Fruit fly (Drosophila melanogaster) whole organism, embryonic: Measurements from ENCODE around the gene Ms.

Experiments
- Blimp-1 ChIP-seq: fragments of 200-800 bp; sonication (Bioruptor generic); optimal IDR thresholded peaks from 3 replicates; lab custom pipeline; 2018; ENCODE audit warnings: missing biosample characterization, missing genetic modification characterization, mild to moderate bottlenecking, moderate library complexity, missing genetic modification reagents
- CG11504 ChIP-seq: fragments of 200-800 bp; sonication (Bioruptor generic); optimal IDR thresholded peaks from 3 replicates; lab custom pipeline; 2019; ENCODE audit warnings: missing biosample characterization, mild to moderate bottlenecking, missing genetic modification characterization, moderate library complexity
- CG11723 ChIP-seq: fragments of 200-800 bp; sonication (Bioruptor generic); optimal IDR thresholded peaks from 2 replicates; lab custom pipeline; 2017; ENCODE audit warnings: missing biosample characterization, mild to moderate bottlenecking, missing genetic modification characterization
- CG12236 ChIP-seq: fragments of 200-800 bp; sonication (Bioruptor generic); optimal IDR thresholded peaks from 2 replicates; lab custom pipeline; 2016; ENCODE audit warnings: missing biosample characterization, missing genetic modification characterization
- CG12391 ChIP-seq: fragments of 200-800 bp; sonication (Bioruptor generic); optimal IDR thresholded peaks from 3 replicates; lab custom pipeline; 2018; ENCODE audit warnings: missing biosample characterization, mild to moderate bottlenecking, missing genetic modification characterization, moderate library complexity
- CG17186 ChIP-seq: fragments of 200-800 bp; sonication (Bioruptor generic); optimal IDR thresholded peaks from 3 replicates; lab custom pipeline; 2017; ENCODE audit warnings: missing biosample characterization, missing genetic modification reagents, missing genetic modification characterization
- CG17359 ChIP-seq: fragments of 200-800 bp; sonication (Bioruptor generic); optimal IDR thresholded peaks from 3 replicates; lab custom pipeline; 2018; ENCODE audit warnings: missing biosample characterization, mild to moderate bottlenecking, missing genetic modification characterization, moderate library complexity
- CG18764 ChIP-seq: fragments of 200-800 bp; sonication (Bioruptor generic); optimal IDR thresholded peaks from 3 replicates; lab custom pipeline; 2016; ENCODE audit warnings: missing biosample characterization, missing genetic modification characterization
- CG30403 ChIP-seq: fragments of 200-800 bp; sonication (Bioruptor generic); optimal IDR thresholded peaks from 3 replicates; lab custom pipeline; 2016; ENCODE audit warnings: missing biosample characterization, missing genetic modification characterization
- CG33557 ChIP-seq: fragments of 200-800 bp; sonication (Bioruptor generic); optimal IDR thresholded peaks from 2 replicates; lab custom pipeline; 2019; ENCODE audit warnings: missing biosample characterization, mild to moderate bottlenecking, missing genetic modification characterization, moderate library complexity
- CG34376 ChIP-seq: fragments of 200-800 bp; sonication (Bioruptor generic); optimal IDR thresholded peaks from 2 replicates; lab custom pipeline; 2018; ENCODE audit warnings: missing biosample characterization, mild to moderate bottlenecking, missing genetic modification characterization
- CG3847 ChIP-seq: fragments of 200-800 bp; sonication (Bioruptor generic); IDR thresholded peaks from 2 replicates; pipeline ENCODE4 v1.3.6; 2022; ENCODE audit warnings: missing biosample characterization, missing genetic modification characterization
- CG7357 ChIP-seq: fragments of 200-800 bp; sonication (Bioruptor generic); IDR thresholded peaks from 3 replicates; pipeline ENCODE4 v1.3.6; 2022; ENCODE audit warnings: missing biosample characterization, missing genetic modification characterization
- CG7745 ChIP-seq: fragments of 200-800 bp; sonication (Bioruptor generic); optimal IDR thresholded peaks from 2 replicates; lab custom pipeline; 2018; ENCODE audit warnings: missing biosample characterization, mild to moderate bottlenecking, missing genetic modification characterization, moderate library complexity
- CG7786 ChIP-seq: fragments of 200-800 bp; sonication (Bioruptor generic); optimal IDR thresholded peaks from 2 replicates; lab custom pipeline; 2016; ENCODE audit warnings: missing biosample characterization, missing genetic modification characterization
- CG7928 ChIP-seq: fragments of 200-800 bp; sonication (Bioruptor generic); optimal IDR thresholded peaks from 2 replicates; lab custom pipeline; 2017; ENCODE audit warnings: missing biosample characterization, mild to moderate bottlenecking, missing genetic modification characterization
- CG9727 ChIP-seq: fragments of 200-800 bp; sonication (Bioruptor generic); optimal IDR thresholded peaks from 3 replicates; lab custom pipeline; 2017; ENCODE audit warnings: missing biosample characterization, mild to moderate bottlenecking, missing genetic modification characterization
- Dbx ChIP-seq: fragments of 200-800 bp; sonication (Bioruptor generic); IDR thresholded peaks from 3 replicates; pipeline ENCODE4 v1.3.6; 2022; ENCODE audit warnings: missing biosample characterization, missing genetic modification characterization
- Dfd ChIP-seq, 2 experiments: fragments of >200 bp; optimal IDR thresholded peaks; 2 replicates each; lab custom pipeline; 2017; ENCODE audit warnings: missing biosample characterization in 2 of 2, missing genetic modification characterization in 2 of 2
- E2f1 ChIP-seq: fragments of 200-800 bp; sonication (Bioruptor generic); IDR thresholded peaks from 2 replicates; pipeline ENCODE4 v1.3.6; 2022; ENCODE audit warnings: missing biosample characterization, missing genetic modification characterization
- H15 ChIP-seq: fragments of 200-800 bp; sonication (Bioruptor generic); IDR thresholded peaks from 3 replicates; pipeline ENCODE4 v1.3.6; 2022; ENCODE audit warnings: missing biosample characterization, missing genetic modification characterization
- HHEX ChIP-seq: fragments of 200-800 bp; sonication (Bioruptor generic); optimal IDR thresholded peaks from 3 replicates; lab custom pipeline; 2017; ENCODE audit warnings: missing biosample characterization, mild to moderate bottlenecking, missing genetic modification characterization, missing genetic modification reagents
- Kr ChIP-seq: fragments of 200-800 bp; sonication (Bioruptor generic); optimal IDR thresholded peaks from 2 replicates; lab custom pipeline; 2017; ENCODE audit warnings: missing biosample characterization, mild to moderate bottlenecking, missing genetic modification characterization
- MTF-1 ChIP-seq: fragments of 200-800 bp; sonication (Bioruptor generic); optimal IDR thresholded peaks from 2 replicates; lab custom pipeline; 2018; ENCODE audit warnings: missing biosample characterization, mild to moderate bottlenecking, missing genetic modification characterization, borderline replicate concordance
- Myb ChIP-seq: fragments of 200-800 bp; sonication (Bioruptor generic); optimal IDR thresholded peaks from 2 replicates; lab custom pipeline; 2016; ENCODE audit warnings: missing biosample characterization, missing genetic modification characterization
- NfI ChIP-seq: fragments of 200-800 bp; sonication (Bioruptor generic); optimal IDR thresholded peaks from 3 replicates; lab custom pipeline; 2018; ENCODE audit warnings: missing biosample characterization, mild to moderate bottlenecking, missing genetic modification characterization, moderate library complexity
- Opbp ChIP-seq: fragments of 200-800 bp; sonication (Bioruptor generic); IDR thresholded peaks from 3 replicates; pipeline ENCODE4 v1.3.6; 2022; ENCODE audit warnings: missing biosample characterization, missing genetic modification characterization; ENCODE audit not compliant: partially characterized antibody
- Poxn ChIP-seq: fragments of 200-800 bp; sonication (Bioruptor generic); IDR thresholded peaks from 2 replicates; pipeline ENCODE4 v1.3.6; 2022; ENCODE audit warnings: missing biosample characterization, missing genetic modification characterization
- abd-A ChIP-seq: fragments of 200-800 bp; sonication (Bioruptor generic); optimal IDR thresholded peaks from 3 replicates; lab custom pipeline; 2019; ENCODE audit warnings: missing biosample characterization, mild to moderate bottlenecking, missing genetic modification characterization, moderate library complexity
- caup ChIP-seq: fragments of 200-800 bp; sonication (Bioruptor generic); optimal IDR thresholded peaks from 3 replicates; lab custom pipeline; 2017; ENCODE audit warnings: missing biosample characterization, mild to moderate bottlenecking, missing genetic modification characterization, moderate library complexity; ENCODE audit not compliant: severe bottlenecking
- dysf ChIP-seq: fragments of 200-800 bp; sonication (Bioruptor generic); IDR thresholded peaks from 3 replicates; pipeline ENCODE4 v1.3.6; 2022; ENCODE audit warnings: missing biosample characterization, missing genetic modification characterization
- ems ChIP-seq: fragments of 200-800 bp; sonication (Bioruptor generic); optimal IDR thresholded peaks from 3 replicates; lab custom pipeline; 2016; ENCODE audit warnings: missing biosample characterization, missing genetic modification characterization
- esg ChIP-seq: fragments of 200-800 bp; sonication (Bioruptor generic); conservative IDR thresholded peaks from 2 replicates; pipeline ENCODE4 v1.3.6; 2022; ENCODE audit warnings: missing biosample characterization, missing genetic modification characterization
- eve ChIP-seq, 2 experiments: fragments of >200 bp; optimal IDR thresholded peaks; 2 replicates each; lab custom pipeline; 2017; ENCODE audit warnings: missing biosample characterization in 2 of 2, missing genetic modification characterization in 2 of 2
- gce ChIP-seq: fragments of 200-800 bp; sonication (Bioruptor generic); IDR thresholded peaks from 3 replicates; pipeline ENCODE4 v1.3.6; 2022; ENCODE audit warnings: missing biosample characterization, missing genetic modification characterization
- hb ChIP-seq: fragments of 200-800 bp; sonication (Bioruptor generic); IDR thresholded peaks from 3 replicates; pipeline ENCODE4 v1.3.6; 2022; ENCODE audit warnings: missing biosample characterization, missing genetic modification characterization; ENCODE audit not compliant: partially characterized antibody
- her ChIP-seq: fragments of 200-800 bp; sonication (Bioruptor generic); optimal IDR thresholded peaks from 2 replicates; lab custom pipeline; 2016; ENCODE audit warnings: missing biosample characterization, missing genetic modification characterization
- insv ChIP-seq, 2 experiments: fragments of 200-800 bp; sonication (Bioruptor generic); optimal IDR thresholded peaks; 3 replicates each; lab custom pipeline; 2016 to 2018; ENCODE audit warnings: missing biosample characterization in 2 of 2, missing genetic modification characterization in 2 of 2
- lov ChIP-seq, 2 experiments: fragments of 200-800 bp in 1 of 2; fragments of >200 bp in 1 of 2; sonication (Bioruptor generic) in 1 of 2; IDR thresholded peaks in 1 of 2; optimal IDR thresholded peaks in 1 of 2; 2 replicates in 1 of 2; 3 replicates in 1 of 2; pipeline versions ENCODE4 v1.3.6 to Lab custom; 2017 to 2022; ENCODE audit warnings: missing biosample characterization in 1 of 2, missing genetic modification characterization in 1 of 2
- mam ChIP-seq: fragments of 200-800 bp; sonication (Bioruptor generic); optimal IDR thresholded peaks from 3 replicates; lab custom pipeline; 2016; ENCODE audit warnings: missing biosample characterization, missing genetic modification characterization
- org-1 ChIP-seq: fragments of 200-800 bp; sonication (Bioruptor generic); optimal IDR thresholded peaks from 2 replicates; lab custom pipeline; 2017; ENCODE audit warnings: missing biosample characterization, missing genetic modification characterization
- slbo ChIP-seq: fragments of 200-800 bp; sonication (Bioruptor generic); IDR thresholded peaks from 2 replicates; pipeline ENCODE4 v1.3.6; 2022; ENCODE audit warnings: missing biosample characterization, missing genetic modification characterization
- sob ChIP-seq: fragments of 200-800 bp; sonication (Bioruptor generic); IDR thresholded peaks from 2 replicates; pipeline ENCODE4 v1.3.6; 2022; ENCODE audit warnings: missing biosample characterization, missing genetic modification characterization
- tio ChIP-seq: fragments of 200-800 bp; sonication (Bioruptor generic); optimal IDR thresholded peaks from 2 replicates; lab custom pipeline; 2017; ENCODE audit warnings: missing biosample characterization, missing genetic modification characterization, inconsistent platforms
- toy ChIP-seq: fragments of 200-800 bp; sonication (Bioruptor generic); IDR thresholded peaks from 2 replicates; pipeline ENCODE4 v1.3.6; 2022; ENCODE audit warnings: missing biosample characterization, missing genetic modification characterization
- ttk ChIP-seq: fragments of 200-800 bp; sonication (Bioruptor generic); IDR thresholded peaks from 2 replicates; pipeline ENCODE4 v2.1.2; 2022; ENCODE audit warnings: missing biosample characterization, missing genetic modification characterization
- zfh2 ChIP-seq: fragments of 200-800 bp; sonication (Bioruptor generic); optimal IDR thresholded peaks from 2 replicates; lab custom pipeline; 2016; ENCODE audit warnings: missing biosample characterization, missing genetic modification characterization

The Ms gene

DNA sequence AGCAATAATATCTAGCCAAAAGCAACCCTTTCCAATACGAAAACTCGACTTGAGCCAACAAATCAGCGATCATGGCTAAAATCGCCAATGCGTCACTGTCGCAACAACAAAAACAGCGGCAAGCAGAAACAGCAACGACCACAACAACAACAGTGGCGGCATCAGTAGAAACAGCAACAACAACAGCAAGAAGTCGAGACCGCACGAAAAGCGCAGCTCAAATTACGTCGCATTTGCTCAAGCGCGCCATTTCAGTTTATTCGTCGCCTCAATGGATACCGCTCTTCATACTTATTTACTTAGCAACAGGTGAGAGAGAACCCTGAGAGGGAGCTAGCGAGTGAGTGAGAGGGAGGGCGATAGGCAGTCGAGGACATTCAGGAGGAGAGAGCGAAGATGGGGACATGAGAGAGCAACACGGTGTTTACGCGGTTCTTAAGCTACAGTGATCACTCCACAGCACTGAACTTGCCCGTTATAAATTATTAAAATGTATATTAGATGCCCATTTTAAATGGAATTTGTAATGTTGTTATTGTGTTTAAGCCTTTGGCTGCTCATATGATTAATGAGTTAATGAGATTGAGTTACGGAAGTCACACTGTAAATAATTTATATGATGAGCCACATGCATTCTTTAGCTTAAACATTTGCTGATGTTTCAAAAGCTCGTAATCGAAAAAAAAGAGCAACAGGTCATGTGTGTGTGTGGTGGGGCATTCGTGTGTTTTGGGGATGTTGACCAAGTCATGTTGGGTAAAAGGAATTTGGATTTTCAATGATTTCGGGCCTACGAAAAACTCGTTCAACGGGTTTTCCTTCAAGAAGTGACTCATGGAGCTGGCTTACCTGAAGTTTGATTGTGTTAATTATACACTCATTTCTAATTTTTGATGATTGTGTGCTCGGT lies 45.5 kb upstream of the Ms start (continued):
- TF ChIP-seq E2f1 (GFP tag; lab: Robert Waterston, UW): peak; percentile 79
- TF ChIP-seq sob (GFP tag; lab: Robert Waterston, UW): peak; percentile 80
- TF ChIP-seq caup (GFP tag; lab: Kevin White, UChicago): peak; percentile 78
- TF ChIP-seq zfh2 (GFP tag; lab: Kevin White, UChicago): peak; percentile 72
- no peak for TF ChIP-seq lov (optimal IDR thresholded peaks at IDR 0.05; lab: Kevin White, UChicago)
- TF ChIP-seq lov (GFP tag; IDR thresholded peaks at IDR 0.05; lab: Robert Waterston, UW): 0 out of 3 replicates have a peak, but pooled peaks have one; percentile 83
- TF ChIP-seq CG7745: no peak
- TF ChIP-seq slbo: peak; percentile 87
- no peak for TF ChIP-seq insv (GFP tag; optimal IDR thresholded peaks at IDR 0.05; lab: Kevin White, UChicago)
- peak; percentile 77 for TF ChIP-seq Dbx (GFP tag; lab: Robert Waterston, UW)
- peak; percentile 53 for TF ChIP-seq ems (GFP tag; lab: Kevin White, UChicago)
- TF ChIP-seq CG9727: peak; percentile 83
- no peak for TF ChIP-seq CG7928 (GFP tag; lab: Kevin White, UChicago)
- peak; percentile 72 for TF ChIP-seq MTF-1 (GFP tag; lab: Kevin White, UChicago)
- TF ChIP-seq toy (GFP tag; lab: Robert Waterston, UW): 0 out of 2 replicates have a peak, but pooled peaks have one; percentile 29
- no peak for TF ChIP-seq CG34376 (GFP tag; lab: Kevin White, UChicago)
- peak; percentile 83 for TF ChIP-seq NfI (GFP tag; lab: Kevin White, UChicago)
- peak; percentile 75 for TF ChIP-seq mam (GFP tag; lab: Kevin White, UChicago)
- TF ChIP-seq Myb (GFP tag; lab: Kevin White, UChicago): peak; percentile 30
- peak in 1 of 2 experiments; percentile 82 for TF ChIP-seq eve (GFP tag; optimal IDR thresholded peaks at IDR 0.05; lab: Kevin White, UChicago)
- TF ChIP-seq H15: peak; percentile 68; the same call in 2 of the 3 replicates
- peak; percentile 73 for TF ChIP-seq CG3847 (GFP tag; lab: Robert Waterston, UW)
- peak; percentile 60 for TF ChIP-seq CG18764 (GFP tag; lab: Kevin White, UChicago)
- peak; percentile 67; the same call in 2 of the 3 replicates for TF ChIP-seq CG7357
- TF ChIP-seq her: peak; percentile 45
- TF ChIP-seq CG30403: peak; percentile 84
- peak; percentile 71 for TF ChIP-seq CG7786 (GFP tag; lab: Kevin White, UChicago)
- TF ChIP-seq Blimp-1: peak; percentile 64
- TF ChIP-seq CG12236 (GFP tag; lab: Kevin White, UChicago): peak; percentile 22
- TF ChIP-seq CG11504 (tag; lab: Kevin White, UChicago): peak; percentile 82
- TF ChIP-seq CG11723 (GFP tag; lab: Kevin White, UChicago): peak; percentile 58
- peak; percentile 75 for TF ChIP-seq esg
- no peak for TF ChIP-seq Kr
- TF ChIP-seq CG12391 (tag; lab: Kevin White, UChicago): peak; percentile 80
- peak; percentile 76 for TF ChIP-seq CG17359 (tag; lab: Kevin White, UChicago)
- TF ChIP-seq CG33557 (GFP tag; lab: Kevin White, UChicago): peak; percentile 81
- no peak for TF ChIP-seq HHEX (GFP tag; lab: Kevin White, UChicago)
- TF ChIP-seq tio: peak; percentile 76
- TF ChIP-seq org-1 (GFP tag; lab: Kevin White, UChicago): peak; percentile 64
- TF ChIP-seq Opbp (GFP tag; lab: Robert Waterston, UW): no peak
- TF ChIP-seq hb (GFP tag; lab: Robert Waterston, UW): no peak
- TF ChIP-seq abd-A (tag; lab: Kevin White, UChicago): no peak
- TF ChIP-seq gce (GFP tag; lab: Robert Waterston, UW): peak; percentile 62; the same call in 1 of the 3 replicates
- TF ChIP-seq Dfd (GFP tag; optimal IDR thresholded peaks at IDR 0.05; lab: Kevin White, UChicago): no peak
- peak; percentile 86 for TF ChIP-seq dysf (GFP tag; lab: Robert Waterston, UW)
- no peak for TF ChIP-seq CG17186
- peak; percentile 63 for TF ChIP-seq Poxn (GFP tag; lab: Robert Waterston, UW)
- TF ChIP-seq ttk (GFP tag; lab: Robert Waterston, UW): peak; percentile 60
